Fruit fly (Drosophila melanogaster): ENCODE data around the gene Dhc16F.
A peak's percentile ranks its signal among the peaks of the same experiment; 100 is the strongest.

The Dhc16F gene

dm6 chrX:18094747-18095352, 30.6 kb downstream of the Dhc16F start (continued):
- no peak for TF ChIP-seq BEAF-32 (GFP tag; optimal IDR thresholded peaks at IDR 0.05)
- TF ChIP-seq HmgD (GFP tag; optimal IDR thresholded peaks at IDR 0.05) = no peak
- TF ChIP-seq oc (tag; optimal IDR thresholded peaks at IDR 0.05) = no peak
- TF ChIP-seq CG32772 (GFP tag; IDR thresholded peaks at IDR 0.05) = no peak
- TF ChIP-seq Hr78 (GFP tag; optimal IDR thresholded peaks at IDR 0.05) = no peak
- no peak for TF ChIP-seq HLH54F (GFP tag; optimal IDR thresholded peaks at IDR 0.05)
- peak; percentile 16 for TF ChIP-seq dmrt11E (tag; optimal IDR thresholded peaks at IDR 0.05)
- no peak for TF ChIP-seq Myb (GFP tag; optimal IDR thresholded peaks at IDR 0.05)
- no peak for TF ChIP-seq CG33213 (GFP tag; optimal IDR thresholded peaks at IDR 0.05)
- no peak for TF ChIP-seq CG30020 (tag; optimal IDR thresholded peaks at IDR 0.05)
- TF ChIP-seq CG9797 (GFP tag; optimal IDR thresholded peaks at IDR 0.05) = no peak
- no peak for TF ChIP-seq emc (GFP tag; optimal IDR thresholded peaks at IDR 0.05)
- no peak for TF ChIP-seq CG32767 (GFP tag; IDR thresholded peaks at IDR 0.05)
- TF ChIP-seq aop (GFP tag; IDR thresholded peaks at IDR 0.05) = no peak
- no peak for TF ChIP-seq jumu (GFP tag; optimal IDR thresholded peaks at IDR 0.05)
- TF ChIP-seq phol (tag; optimal IDR thresholded peaks at IDR 0.05) = peak; percentile 18
- no peak for TF ChIP-seq CkIIα-i1 (GFP tag; IDR thresholded peaks at IDR 0.05)
- no peak for TF ChIP-seq ATbp (GFP tag; optimal IDR thresholded peaks at IDR 0.05)
- no peak for TF ChIP-seq chn (GFP tag; optimal IDR thresholded peaks at IDR 0.05)
- TF ChIP-seq CG12744 (GFP tag; optimal IDR thresholded peaks at IDR 0.05) = no peak
- TF ChIP-seq jigr1 (GFP tag; IDR thresholded peaks at IDR 0.05) = no peak
- TF ChIP-seq cas (GFP tag; IDR thresholded peaks at IDR 0.05) = no peak
- TF ChIP-seq run (tag; optimal IDR thresholded peaks at IDR 0.05) = no peak
- no peak for TF ChIP-seq CG7357 (GFP tag; IDR thresholded peaks at IDR 0.05)
- TF ChIP-seq bab2 (GFP tag; optimal IDR thresholded peaks at IDR 0.05) = no peak
- peak; percentile 54 for TF ChIP-seq CG12769 (tag; optimal IDR thresholded peaks at IDR 0.05)
- TF ChIP-seq prd (optimal IDR thresholded peaks at IDR 0.05) = no peak
- no peak for TF ChIP-seq prd (GFP tag; IDR thresholded peaks at IDR 0.05)
- no peak for TF ChIP-seq knrl (GFP tag; IDR thresholded peaks at IDR 0.05; ENCODE audit: partially characterized antibody)
- TF ChIP-seq ind (GFP tag; optimal IDR thresholded peaks at IDR 0.05) = peak; percentile 39
- TF ChIP-seq CG1233 (GFP tag; optimal IDR thresholded peaks at IDR 0.05) = peak; percentile 17
- TF ChIP-seq Max (GFP tag; optimal IDR thresholded peaks at IDR 0.05) = no peak
- peak; percentile 11 for TF ChIP-seq CG15514 (GFP tag; optimal IDR thresholded peaks at IDR 0.05)
- no peak for TF ChIP-seq CG18476 (GFP tag; optimal IDR thresholded peaks at IDR 0.05)
- TF ChIP-seq Ravus (GFP tag; IDR thresholded peaks at IDR 0.05) = no peak
- no peak for TF ChIP-seq CG17912 (GFP tag; optimal IDR thresholded peaks at IDR 0.05)
- TF ChIP-seq CG6854 (GFP tag; optimal IDR thresholded peaks at IDR 0.05) = peak; percentile 0
- TF ChIP-seq amos (GFP tag; IDR thresholded peaks at IDR 0.05; ENCODE audit: partially characterized antibody) = no peak
- peak; percentile 46 for TF ChIP-seq Sox102F (GFP tag; optimal IDR thresholded peaks at IDR 0.05)
- no peak for TF ChIP-seq CG17361 (GFP tag; IDR thresholded peaks at IDR 0.05)
- no peak for TF ChIP-seq CG10565 (GFP tag; optimal IDR thresholded peaks at IDR 0.05)
- TF ChIP-seq CG4328 (GFP tag; optimal IDR thresholded peaks at IDR 0.05) = no peak
- TF ChIP-seq Dip2 (GFP tag; IDR thresholded peaks at IDR 0.05) = no peak
- no peak for TF ChIP-seq wor (GFP tag; IDR thresholded peaks at IDR 0.05)
- TF ChIP-seq CG4424 (GFP tag; optimal IDR thresholded peaks at IDR 0.05) = no peak
- 0 out of 2 replicates have a peak, but pooled peaks have one; percentile 10 for TF ChIP-seq CG9215 (GFP tag; IDR thresholded peaks at IDR 0.05)
- no peak for TF ChIP-seq Dip3 (GFP tag; optimal IDR thresholded peaks at IDR 0.05)
- TF ChIP-seq CG10321 (GFP tag; IDR thresholded peaks at IDR 0.05) = no peak
- TF ChIP-seq sqz (GFP tag; optimal IDR thresholded peaks at IDR 0.05) = no peak
- peak; percentile 2 for TF ChIP-seq scrt (GFP tag; optimal IDR thresholded peaks at IDR 0.05)
- no peak for TF ChIP-seq trh (GFP tag; optimal IDR thresholded peaks at IDR 0.05)
